Fruit fly (Drosophila melanogaster): Measurements from ENCODE around the gene CG5039.

CG5039 gene

DNA sequence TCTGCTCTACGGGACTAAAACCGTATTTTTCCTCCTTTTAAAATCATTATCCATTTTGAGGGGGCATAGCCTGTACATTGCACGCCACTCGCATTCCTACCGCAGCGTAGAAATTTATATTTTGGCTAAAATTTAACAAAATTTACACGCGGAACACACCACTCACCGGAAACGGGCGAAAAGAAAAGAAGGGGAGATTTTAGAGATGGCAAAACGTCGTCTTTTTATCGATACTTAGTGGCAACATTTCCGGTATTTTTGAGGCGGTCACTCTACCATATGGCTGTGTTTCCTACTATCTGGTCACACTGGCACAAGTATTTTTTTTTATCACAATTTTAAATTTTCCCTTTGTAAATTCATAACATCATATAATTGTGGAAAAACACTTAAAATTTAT, 6.4 kb downstream of the CG5039 start, which contains the start of gene RpL27 (continued):
- TF ChIP-seq Awh (GFP tag; IDR thresholded peaks at IDR 0.05) (0 out of 2 replicates have a peak, but pooled peaks have one; percentile 38), HHEX (GFP tag; optimal IDR thresholded peaks at IDR 0.05) (peak; percentile 84), Dip3 (GFP tag; optimal IDR thresholded peaks at IDR 0.05) (peak; percentile 66), zen (tag; optimal IDR thresholded peaks at IDR 0.05) (peak; percentile 72), bowl (GFP tag; IDR thresholded peaks at IDR 0.05) (peak; percentile 67), Hr78 (GFP tag; optimal IDR thresholded peaks at IDR 0.05) (no peak), kni (GFP tag; optimal IDR thresholded peaks at IDR 0.05) (peak; percentile 53), CG2678 (tag; optimal IDR thresholded peaks at IDR 0.05) (peak; percentile 73), sisA (GFP tag; IDR thresholded peaks at IDR 0.05) (peak; percentile 36; the same call in 1 of the 2 replicates), CG30431 (GFP tag; optimal IDR thresholded peaks at IDR 0.05) (peak; percentile 24), CG12155 (GFP tag; optimal IDR thresholded peaks at IDR 0.05) (peak; percentile 41), Hr51 (GFP tag; optimal IDR thresholded peaks at IDR 0.05) (peak; percentile 66 to 67), CG31441 (GFP tag; IDR thresholded peaks at IDR 0.05) (peak; percentile 88), zf30C (GFP tag; optimal IDR thresholded peaks at IDR 0.05) (peak; percentile 23), slbo (GFP tag; IDR thresholded peaks at IDR 0.05) (peak; percentile 66), fd3F (GFP tag; optimal IDR thresholded peaks at IDR 0.05) (peak; percentile 60), Lim3 (GFP tag; IDR thresholded peaks at IDR 0.05) (no peak), Hand (GFP tag; optimal IDR thresholded peaks at IDR 0.05) (peak; percentile 80), CG8765 (GFP tag; IDR thresholded peaks at IDR 0.05) (no peak), CG16779 (GFP tag; IDR thresholded peaks at IDR 0.05) (0 out of 2 replicates have a peak, but pooled peaks have one; percentile 60), Rfx (GFP tag; IDR thresholded peaks at IDR 0.05) (peak; percentile 91), unpg (GFP tag; optimal IDR thresholded peaks at IDR 0.05) (peak; percentile 76), Chrac-16 (GFP tag; optimal IDR thresholded peaks at IDR 0.05) (peak; percentile 31), dati (GFP tag; IDR thresholded peaks at IDR 0.05) (no peak), scrt (GFP tag; optimal IDR thresholded peaks at IDR 0.05) (peak; percentile 84), gem (tag; optimal IDR thresholded peaks at IDR 0.05) (peak; percentile 68), CG9215 (GFP tag; IDR thresholded peaks at IDR 0.05) (0 out of 2 replicates have a peak, but pooled peaks have one; percentile 40), Bdp1 (GFP tag; optimal IDR thresholded peaks at IDR 0.05) (peak; percentile 59), Bgb (GFP tag; IDR thresholded peaks at IDR 0.05; ENCODE audit: partially characterized antibody) (peak; percentile 79), Xbp1 (GFP tag; optimal IDR thresholded peaks at IDR 0.05) (peak; percentile 74), CG13775 (GFP tag; optimal IDR thresholded peaks at IDR 0.05) (peak; percentile 81), eve (GFP tag; optimal IDR thresholded peaks at IDR 0.05) (no peak), Usf (GFP tag; optimal IDR thresholded peaks at IDR 0.05) (peak; percentile 45), chm (GFP tag; IDR thresholded peaks at IDR 0.05) (peak; percentile 75), kah (GFP tag; optimal IDR thresholded peaks at IDR 0.05) (peak; percentile 82), Mes4 (GFP tag; optimal IDR thresholded peaks at IDR 0.05) (peak; percentile 92), aop (GFP tag; IDR thresholded peaks at IDR 0.05) (no peak), bab2 (GFP tag; optimal IDR thresholded peaks at IDR 0.05) (peak; percentile 47), p53 (GFP tag; optimal IDR thresholded peaks at IDR 0.05) (peak; percentile 79), pros (GFP tag; optimal IDR thresholded peaks at IDR 0.05) (no peak), Tbp (GFP tag; optimal IDR thresholded peaks at IDR 0.05) (no peak), wek (GFP tag; optimal IDR thresholded peaks at IDR 0.05) (peak; percentile 81), en (GFP tag; optimal IDR thresholded peaks at IDR 0.05) (peak; percentile 70), CG5953 (GFP tag; IDR thresholded peaks at IDR 0.05) (peak; percentile 65), pita (GFP tag; optimal IDR thresholded peaks at IDR 0.05) (no peak), Gsc (GFP tag; IDR thresholded peaks at IDR 0.05) (no peak), Poxn (GFP tag; IDR thresholded peaks at IDR 0.05) (no peak), wor (GFP tag; IDR thresholded peaks at IDR 0.05) (no peak), CG2889 (GFP tag; IDR thresholded peaks at IDR 0.05) (0 out of 3 replicates have a peak, but pooled peaks have one; percentile 10), jumu (GFP tag; optimal IDR thresholded peaks at IDR 0.05) (no peak), GATAe (GFP tag; conservative IDR thresholded peaks at IDR 0.05) (0 out of 2 replicates have a peak, but pooled peaks have one; percentile 8)

Data from whole organism, embryonic.